Fruit fly (Drosophila melanogaster) whole organism: ENCODE data around the gene Clc.

Source experiments
- CG8478 ChIP-seq: fragments of >200 bp; optimal IDR thresholded peaks from 2 replicates; lab custom pipeline; 2018; ENCODE audit warnings: inconsistent platforms
- Dll ChIP-seq: fragments of >200 bp; optimal IDR thresholded peaks from 2 replicates; lab custom pipeline; 2017
- EcR ChIP-seq, 2 experiments: fragments of >200 bp; optimal IDR thresholded peaks; 2 replicates each; lab custom pipeline; 2017; ENCODE audit warnings: missing biosample characterization in 2 of 2, missing genetic modification characterization in 2 of 2, missing genetic modification reagents in 2 of 2
- pan ChIP-seq: fragments of >200 bp; optimal IDR thresholded peaks from 2 replicates; lab custom pipeline; 2017
- psq ChIP-seq: fragments of >200 bp; optimal IDR thresholded peaks from 2 replicates; lab custom pipeline; 2017
- usp ChIP-seq: fragments of >200 bp; optimal IDR thresholded peaks from 2 replicates; lab custom pipeline; 2017; ENCODE audit warnings: missing biosample characterization, missing genetic modification characterization, mixed read lengths

dm6 chr3L:20203587-20203986, 37.3 kb upstream of the Clc start, which contains the start of gene CG7298:
- no peak for TF ChIP-seq EcR (GFP tag; optimal IDR thresholded peaks at IDR 0.05; lab: Kevin White, UChicago)
- no peak for TF ChIP-seq psq
- TF ChIP-seq pan = no peak
- no peak for TF ChIP-seq CG8478 (lab: Kevin White, UChicago)
- TF ChIP-seq Dll (lab: Kevin White, UChicago) = no peak
- TF ChIP-seq usp = no peak
